Worm (Caenorhabditis elegans) whole organism, L1 larva: Measurements from ENCODE around the gene tbx-37.

Experiments
- C04F5.9 ChIP-seq: sonication (generic microtip); optimal IDR thresholded peaks from 2 replicates; lab custom pipeline; 2016; ENCODE audit warnings: missing genetic modification characterization, missing compliant biosample characterization
- C34B4.2 ChIP-seq: sonication (generic microtip); optimal IDR thresholded peaks from 2 replicates; lab custom pipeline; 2017; ENCODE audit warnings: mild to moderate bottlenecking, missing genetic modification characterization, missing compliant biosample characterization
- Y116A8C.19 ChIP-seq: sonication (generic microtip); optimal IDR thresholded peaks from 2 replicates; lab custom pipeline; 2016; ENCODE audit warnings: missing compliant biosample characterization, missing genetic modification characterization, borderline replicate concordance
- aly-2 ChIP-seq: fragments of 150-350 bp; optimal IDR thresholded peaks from 2 replicates; lab custom pipeline; 2014; ENCODE audit warnings: missing biosample characterization, missing genetic modification characterization
- ama-1 ChIP-seq: fragments of 150-350 bp; optimal IDR thresholded peaks from 2 replicates; lab custom pipeline; 2014
- blmp-1 ChIP-seq: fragments of 150-350 bp; optimal IDR thresholded peaks from 2 replicates; lab custom pipeline; 2014; ENCODE audit warnings: missing biosample characterization, missing genetic modification characterization
- ceh-63 ChIP-seq: fragments of 200-800 bp; sonication (Bioruptor generic); optimal IDR thresholded peaks from 2 replicates; lab custom pipeline; 2018; ENCODE audit warnings: mild to moderate bottlenecking, missing genetic modification characterization, missing compliant biosample characterization
- ceh-8 ChIP-seq: fragments of 200-800 bp; sonication (Bioruptor generic); optimal IDR thresholded peaks from 2 replicates; lab custom pipeline; 2018; ENCODE audit warnings: mild to moderate bottlenecking, missing genetic modification characterization, moderate library complexity, missing compliant biosample characterization
- ces-1 ChIP-seq: fragments of 150-350 bp; optimal IDR thresholded peaks from 2 replicates; lab custom pipeline; 2014; ENCODE audit warnings: missing biosample characterization, missing genetic modification reagents, missing genetic modification characterization
- dsc-1 ChIP-seq: sonication (generic microtip); optimal IDR thresholded peaks from 2 replicates; lab custom pipeline; 2016; ENCODE audit warnings: mild to moderate bottlenecking, missing genetic modification characterization, missing compliant biosample characterization
- efl-1 ChIP-seq, 4 experiments: fragments of 150-350 bp; optimal IDR thresholded peaks in 3 of 4; peaks in 1 of 4; 1 replicate in 1 of 4; 2 replicates in 3 of 4; lab custom pipeline; 2014; ENCODE audit warnings: missing biosample characterization in 2 of 4, missing genetic modification characterization in 2 of 4, missing genetic modification reagents in 2 of 4
- egl-13 ChIP-seq: sonication (generic microtip); optimal IDR thresholded peaks from 2 replicates; lab custom pipeline; 2016; ENCODE audit warnings: missing genotype, missing genetic modification reagents, missing genetic modification characterization, missing compliant biosample characterization
- egl-27 ChIP-seq, 2 experiments: fragments of 150-350 bp in 1 of 2; sonication (generic microtip); optimal IDR thresholded peaks; 3 replicates each; lab custom pipeline; 2017 to 2018; ENCODE audit warnings: missing biosample characterization in 2 of 2, missing genetic modification characterization in 2 of 2, missing genetic modification reagents in 2 of 2
- elt-2 ChIP-seq: sonication (generic microtip); optimal IDR thresholded peaks from 2 replicates; lab custom pipeline; 2016; ENCODE audit warnings: missing genetic modification characterization, mild to moderate bottlenecking, inconsistent platforms, missing compliant biosample characterization, missing genetic modification reagents
- elt-3 ChIP-seq, 6 experiments: fragments of 150-350 bp in 1 of 6; sonication (generic microtip); optimal IDR thresholded peaks; 2 replicates each; lab custom pipeline; 2017 to 2018; ENCODE audit warnings: missing biosample characterization in 6 of 6, missing genetic modification characterization in 6 of 6, inconsistent platforms in 1 of 6
- fkh-8 ChIP-seq: sonication (generic microtip); optimal IDR thresholded peaks from 2 replicates; lab custom pipeline; 2016; ENCODE audit warnings: mild to moderate bottlenecking, missing genetic modification characterization, missing compliant biosample characterization
- fos-1 ChIP-seq: fragments of 150-350 bp; optimal IDR thresholded peaks from 2 replicates; lab custom pipeline; 2014; ENCODE audit warnings: missing biosample characterization, missing genetic modification characterization
- hpl-2 ChIP-seq: fragments of 150-350 bp; optimal IDR thresholded peaks from 2 replicates; lab custom pipeline; 2014; ENCODE audit warnings: missing biosample characterization, missing genetic modification reagents, missing genetic modification characterization
- isw-1 ChIP-seq: fragments of 200-800 bp; sonication (Bioruptor generic); IDR thresholded peaks from 2 replicates; pipeline ENCODE4 v1.3.6; 2022; ENCODE audit warnings: missing genetic modification characterization, missing compliant biosample characterization
- lin-14 ChIP-seq: fragments of 200-800 bp; sonication (Bioruptor generic); optimal IDR thresholded peaks from 2 replicates; lab custom pipeline; 2018; ENCODE audit warnings: mild to moderate bottlenecking, missing genetic modification characterization, moderate library complexity, missing compliant biosample characterization
- lin-35 ChIP-seq, 2 experiments: fragments of 150-350 bp; optimal IDR thresholded peaks; 2 replicates each; lab custom pipeline; 2014; ENCODE audit warnings: missing biosample characterization in 2 of 2, missing genetic modification characterization in 2 of 2, missing genetic modification reagents in 2 of 2
- lsy-2 ChIP-seq, 2 experiments: fragments of 150-350 bp; optimal IDR thresholded peaks; 2 replicates each; lab custom pipeline; 2014; ENCODE audit warnings: missing biosample characterization in 2 of 2, missing genetic modification characterization in 2 of 2
- mab-9 ChIP-seq: fragments of 200-800 bp; sonication (Bioruptor generic); IDR thresholded peaks from 2 replicates; pipeline ENCODE4 v1.3.6; 2022; ENCODE audit warnings: missing genetic modification reagents, missing genetic modification characterization, missing compliant biosample characterization
- mep-1 ChIP-seq: fragments of 150-350 bp; optimal IDR thresholded peaks from 2 replicates; lab custom pipeline; 2014; ENCODE audit warnings: missing biosample characterization, missing genetic modification characterization
- nhr-11 ChIP-seq: fragments of 150-350 bp; optimal IDR thresholded peaks from 2 replicates; lab custom pipeline; 2014; ENCODE audit warnings: missing biosample characterization, missing genetic modification characterization
- nhr-19 ChIP-seq: fragments of 200-800 bp; sonication (Bioruptor generic); conservative IDR thresholded peaks from 2 replicates; pipeline ENCODE4 v1.3.6; 2022; ENCODE audit warnings: missing genetic modification characterization, missing compliant biosample characterization
- nhr-20 ChIP-seq: sonication (generic microtip); optimal IDR thresholded peaks from 2 replicates; lab custom pipeline; 2016; ENCODE audit warnings: mild to moderate bottlenecking, missing genetic modification characterization, missing compliant biosample characterization
- nhr-71 ChIP-seq: sonication (generic microtip); optimal IDR thresholded peaks from 2 replicates; lab custom pipeline; 2016; ENCODE audit warnings: mild to moderate bottlenecking, missing genetic modification characterization, moderate library complexity, missing compliant biosample characterization
- nhr-76 ChIP-seq: sonication (generic microtip); optimal IDR thresholded peaks from 2 replicates; lab custom pipeline; 2017; ENCODE audit warnings: missing biosample characterization, missing genetic modification characterization
- nhr-90 ChIP-seq: sonication (generic microtip); optimal IDR thresholded peaks from 2 replicates; lab custom pipeline; 2016; ENCODE audit warnings: mild to moderate bottlenecking, missing genetic modification characterization, missing compliant biosample characterization; ENCODE audit not compliant: poor library complexity
- skn-1 ChIP-seq: fragments of 150-350 bp; optimal IDR thresholded peaks from 2 replicates; lab custom pipeline; 2014; ENCODE audit warnings: missing biosample characterization, missing genetic modification characterization
- sox-4 ChIP-seq: sonication (generic microtip); optimal IDR thresholded peaks from 2 replicates; lab custom pipeline; 2016; ENCODE audit warnings: missing genetic modification characterization, missing compliant biosample characterization
- sptf-1 ChIP-seq: fragments of 150-350 bp; optimal IDR thresholded peaks from 2 replicates; lab custom pipeline; 2014; ENCODE audit warnings: missing biosample characterization, missing genetic modification characterization
- swsn-7 ChIP-seq: sonication (generic microtip); optimal IDR thresholded peaks from 2 replicates; lab custom pipeline; 2016; ENCODE audit warnings: missing genetic modification characterization, missing compliant biosample characterization
- unc-30 ChIP-seq: sonication (generic microtip); optimal IDR thresholded peaks from 2 replicates; lab custom pipeline; 2017; ENCODE audit warnings: missing biosample characterization, missing genetic modification characterization
- unc-86 ChIP-seq: sonication (generic microtip); optimal IDR thresholded peaks from 2 replicates; lab custom pipeline; 2016; ENCODE audit warnings: missing genetic modification characterization, missing compliant biosample characterization
- unc-98 ChIP-seq: fragments of 200-800 bp; sonication (Bioruptor generic); IDR thresholded peaks from 2 replicates; pipeline ENCODE4 v1.3.6; 2022; ENCODE audit warnings: missing genetic modification characterization, missing compliant biosample characterization
- xbp-1 ChIP-seq: sonication (generic microtip); optimal IDR thresholded peaks from 2 replicates; lab custom pipeline; 2016; ENCODE audit warnings: missing genetic modification characterization, missing compliant biosample characterization
- ztf-4 ChIP-seq: fragments of 150-350 bp; optimal IDR thresholded peaks from 2 replicates; lab custom pipeline; 2014; ENCODE audit warnings: missing biosample characterization, missing genetic modification characterization

tbx-37 gene

DNA sequence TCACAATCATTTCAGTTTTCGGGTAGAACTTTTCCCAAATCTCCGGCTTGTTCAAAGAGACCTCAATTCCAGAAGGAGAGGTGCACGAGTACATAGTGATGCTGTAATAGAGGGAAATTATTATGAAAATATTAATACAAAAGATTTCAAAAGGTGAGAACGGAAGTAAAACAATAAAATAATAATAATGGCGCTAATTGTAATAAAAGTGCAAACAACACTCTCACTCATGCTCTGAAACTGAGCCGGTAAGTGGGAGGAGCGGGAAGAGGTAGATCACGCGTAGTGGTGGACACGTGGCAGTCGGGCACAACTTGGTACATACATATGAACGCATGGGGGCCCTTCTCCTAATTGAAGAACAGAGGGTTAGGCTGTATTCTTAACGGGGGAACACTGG is at the start of gene tbx-37:
TSS of gene tbx-37 (minus strand) at position 101 of the 400 bp plus-strand sequence.
- no peak for TF ChIP-seq isw-1
- TF ChIP-seq nhr-76 = no peak

DNA sequence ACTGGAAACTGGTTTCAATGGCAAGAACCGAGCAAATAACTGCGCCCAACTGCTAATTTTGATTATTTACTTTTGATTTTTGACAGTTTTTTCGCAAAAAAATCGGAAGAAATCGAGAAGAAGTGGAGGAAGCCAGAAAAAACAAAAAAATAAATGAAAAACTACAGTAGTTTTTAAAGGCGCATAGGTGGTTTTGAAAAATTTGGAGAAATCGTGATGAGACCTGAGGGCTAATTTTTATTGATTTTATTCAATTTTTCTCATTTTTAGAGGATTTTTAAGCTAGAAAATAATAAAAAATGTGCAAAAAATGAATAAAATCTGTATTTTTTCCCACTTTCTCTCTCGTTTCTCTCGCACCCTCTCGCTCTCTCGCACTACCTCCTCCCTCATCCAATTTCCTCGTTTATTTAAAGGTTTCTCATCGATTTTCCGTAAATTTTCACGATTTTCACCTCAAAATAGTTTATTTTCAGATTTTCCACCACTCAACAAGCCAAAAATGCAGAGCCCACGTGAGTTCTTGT is 47.7 kb upstream of the tbx-37 start, which contains the start of gene Y47D3A.20:
TSS of gene Y47D3A.20 (plus strand) at position 477 of the 527 bp plus-strand sequence.
- TF ChIP-seq fkh-8 (tag; lab: Kevin White, UChicago) (no peak), efl-1 (optimal IDR thresholded peaks at IDR 0.05; lab: Kevin White, UChicago) (no peak), efl-1 (GFP tag; optimal IDR thresholded peaks at IDR 0.05 in 1 of 2; lab: Kevin White, UChicago) (peak in 1 of 2 experiments; percentile 24)

DNA sequence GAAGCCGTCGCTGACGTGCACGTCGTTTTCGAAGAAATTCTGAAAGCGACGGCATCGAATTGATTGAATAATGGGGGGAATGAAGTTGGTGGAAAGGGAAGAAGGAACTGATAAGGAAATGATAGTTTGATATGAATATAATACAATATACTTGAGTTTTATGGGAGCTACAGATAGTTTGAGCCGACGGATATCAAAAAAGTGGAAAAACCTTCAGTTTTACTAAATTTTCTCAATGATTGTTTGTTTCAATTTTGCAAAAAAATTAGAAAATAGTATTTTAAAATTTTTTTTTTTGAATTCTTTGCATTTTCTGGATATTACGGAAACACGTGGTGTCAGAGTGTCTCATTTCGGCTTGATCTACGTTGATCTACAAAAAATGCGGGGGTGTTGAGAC is 43.9 kb upstream of the tbx-37 start, which contains the start of gene obr-1:
TSS of gene obr-1 (minus strand) at position 101 of the 400 bp plus-strand sequence.
- TF ChIP-seq fos-1 (no peak), blmp-1 (no peak), lin-35 (GFP tag; optimal IDR thresholded peaks at IDR 0.05; lab: Kevin White, UChicago) (no peak), aly-2 (tag; lab: Kevin White, UChicago) (no peak), ces-1 (GFP tag; lab: Kevin White, UChicago) (no peak), unc-86 (tag; lab: Kevin White, UChicago) (no peak), nhr-90 (tag; lab: Kevin White, UChicago) (no peak), ceh-8 (GFP tag; lab: Kevin White, UChicago) (no peak), unc-98 (GFP tag; lab: Robert Waterston, UW) (no peak), sptf-1 (tag; lab: Kevin White, UChicago) (no peak), elt-3 (tag; optimal IDR thresholded peaks at IDR 0.05; lab: Kevin White, UChicago) (no peak), ztf-4 (tag; lab: Kevin White, UChicago) (no peak), ceh-63 (GFP tag; lab: Kevin White, UChicago) (no peak), hpl-2 (GFP tag; lab: Kevin White, UChicago) (no peak), Y116A8C.19 (tag; lab: Kevin White, UChicago) (no peak)

DNA sequence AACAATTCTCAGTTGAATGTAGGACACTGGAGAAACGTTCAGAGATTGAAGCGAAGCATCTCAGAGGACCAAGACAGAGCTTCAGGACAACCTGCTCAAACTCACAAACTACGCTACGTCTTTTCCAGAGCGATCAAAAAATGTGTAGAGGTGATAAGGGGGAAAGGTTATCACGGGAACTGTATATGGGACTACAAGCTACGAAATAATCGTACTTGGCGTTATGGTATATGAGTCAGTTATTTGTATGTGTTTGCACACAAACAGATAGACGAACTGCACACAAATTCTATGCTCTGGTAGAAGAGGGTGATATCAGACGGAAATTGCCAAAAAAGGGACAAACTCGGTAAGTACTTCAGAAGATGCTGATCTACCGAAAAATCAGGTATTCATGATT is 42.3 kb upstream of the tbx-37 start:
- TF ChIP-seq elt-2 (peak; percentile 6), nhr-11 (no peak), efl-1 (optimal IDR thresholded peaks at IDR 0.05; lab: Kevin White, UChicago) (no peak), efl-1 (GFP tag; optimal IDR thresholded peaks at IDR 0.05 in 1 of 2; lab: Kevin White, UChicago) (peak in 1 of 2 experiments; percentile 36)
- TF ChIP-seq, all 84 proteins: peak for 2

DNA sequence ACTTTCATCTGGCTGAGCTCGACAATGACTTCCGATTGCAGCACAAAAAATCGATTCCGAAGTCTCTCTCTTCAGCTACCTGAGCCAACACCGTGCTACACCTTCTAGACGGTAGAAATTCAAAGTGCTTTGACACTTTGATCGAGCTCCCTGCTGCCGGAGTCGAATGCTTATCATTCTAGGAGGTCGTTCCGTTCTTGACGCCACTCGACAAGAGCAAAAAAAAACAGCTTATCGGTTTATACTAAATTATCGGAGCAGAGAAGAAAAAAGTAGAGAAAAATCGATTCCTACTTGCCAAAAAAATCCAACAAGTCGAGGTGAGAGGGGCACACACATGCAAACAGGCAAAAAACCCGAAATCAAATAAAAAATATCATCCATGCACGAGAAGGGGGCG is 41.6 kb upstream of the tbx-37 start:
- TF ChIP-seq unc-30 (no peak), efl-1 (optimal IDR thresholded peaks at IDR 0.05; lab: Kevin White, UChicago) (no peak), efl-1 (GFP tag; optimal IDR thresholded peaks at IDR 0.05 in 1 of 2; lab: Kevin White, UChicago) (peak in 1 of 2 experiments; percentile 24), egl-13 (tag; lab: Kevin White, UChicago) (no peak), mab-9 (GFP tag; lab: Robert Waterston, UW) (no peak), C34B4.2 (tag; lab: Kevin White, UChicago) (no peak)
- TF ChIP-seq, all 84 proteins: peak for 1

DNA sequence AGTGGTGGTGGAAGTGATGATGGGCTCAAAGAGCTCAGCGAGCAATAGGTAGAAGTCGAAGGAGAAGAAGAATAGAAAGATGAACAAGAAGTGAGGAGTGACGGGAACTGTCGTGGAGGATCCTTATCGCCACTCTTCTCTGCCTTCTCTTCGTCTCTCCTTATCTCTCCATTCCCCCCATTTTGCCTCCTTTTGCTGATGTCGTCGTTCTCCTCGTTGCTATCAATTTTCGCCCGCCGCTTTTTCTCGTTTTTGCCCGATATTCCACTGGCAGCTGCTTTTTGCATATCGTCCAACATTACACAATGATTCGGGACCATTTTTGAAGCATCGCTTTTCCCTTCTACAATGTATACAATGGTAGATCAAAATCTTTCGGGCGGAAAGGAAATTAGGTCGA is 40.4 kb upstream of the tbx-37 start:
- TF ChIP-seq blmp-1 = peak; percentile 52
- no peak for TF ChIP-seq unc-30
- TF ChIP-seq swsn-7 (tag; lab: Kevin White, UChicago) = no peak
- TF ChIP-seq efl-1 (optimal IDR thresholded peaks at IDR 0.05; lab: Kevin White, UChicago) = no peak
- TF ChIP-seq efl-1 (GFP tag; optimal IDR thresholded peaks at IDR 0.05 in 1 of 2; lab: Kevin White, UChicago) = peak in 1 of 2 experiments; percentile 43
- peak; percentile 48 for TF ChIP-seq elt-2
- TF ChIP-seq nhr-20 (tag; lab: Kevin White, UChicago) = peak; percentile 26
- peak in 1 of 2 experiments; percentile 4 for TF ChIP-seq lin-35 (GFP tag; optimal IDR thresholded peaks at IDR 0.05; lab: Kevin White, UChicago)

DNA sequence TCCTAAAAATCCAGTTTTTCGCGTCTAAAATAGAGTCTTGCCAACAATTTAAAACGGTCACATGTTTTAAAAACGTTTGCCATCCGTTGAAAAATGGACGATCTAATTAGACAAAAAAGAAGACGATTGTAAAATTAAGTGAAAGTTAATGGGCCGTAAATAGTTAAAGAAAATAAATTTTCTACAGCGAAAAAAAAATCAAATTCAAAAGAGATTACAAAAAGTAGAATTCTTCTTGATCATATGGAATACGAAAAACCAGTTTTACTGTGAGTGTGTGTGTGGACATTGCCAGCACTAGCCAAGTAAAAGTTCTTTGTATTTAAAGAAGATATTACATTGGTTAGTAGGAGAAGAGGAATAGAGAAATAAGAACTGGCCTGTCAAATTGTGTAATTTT is 35.2 kb upstream of the tbx-37 start:
- TF ChIP-seq sptf-1 (tag; lab: Kevin White, UChicago) = no peak
- no peak for TF ChIP-seq efl-1 (optimal IDR thresholded peaks at IDR 0.05; lab: Kevin White, UChicago)
- peak in 1 of 2 experiments; percentile 78 for TF ChIP-seq efl-1 (GFP tag; optimal IDR thresholded peaks at IDR 0.05 in 1 of 2; lab: Kevin White, UChicago)
- no peak for TF ChIP-seq skn-1 (tag; lab: Kevin White, UChicago)
- TF ChIP-seq ama-1 (lab: Kevin White, UChicago) = no peak
- TF ChIP-seq lin-14 (GFP tag; lab: Kevin White, UChicago) = peak; percentile 71
- no peak for TF ChIP-seq xbp-1 (tag; lab: Kevin White, UChicago)
- TF ChIP-seq lsy-2 (tag; optimal IDR thresholded peaks at IDR 0.05; lab: Kevin White, UChicago) = peak in 1 of 2 experiments; percentile 38
- TF ChIP-seq dsc-1 (tag; lab: Kevin White, UChicago) = no peak
- TF ChIP-seq ces-1 (GFP tag; lab: Kevin White, UChicago) = no peak
- TF ChIP-seq mep-1 (tag; lab: Kevin White, UChicago) = peak; percentile 45
- TF ChIP-seq nhr-71 = peak; percentile 14
- no peak for TF ChIP-seq sox-4 (tag; lab: Kevin White, UChicago)
- TF ChIP-seq C04F5.9 (tag; lab: Kevin White, UChicago) = no peak
- TF ChIP-seq nhr-19 = no peak
- TF ChIP-seq egl-27 (tag; optimal IDR thresholded peaks at IDR 0.05; lab: Kevin White, UChicago) = no peak
